Fruit fly (Drosophila melanogaster): ENCODE measurements around the gene CG46383.

dm6 chr3R:15965169-15965568 is 14.4 kb upstream of the CG46383 start, which contains the start of the genes CG32856 and Rbf2:
- no peak for TF ChIP-seq CG32532 (GFP tag; IDR thresholded peaks at IDR 0.05)
- no peak for TF ChIP-seq CG11247 (GFP tag; IDR thresholded peaks at IDR 0.05)
- TF ChIP-seq CG6765 (GFP tag; optimal IDR thresholded peaks at IDR 0.05) = peak; percentile 50
- peak; percentile 61 for TF ChIP-seq Atf3 (GFP tag; optimal IDR thresholded peaks at IDR 0.05)
- TF ChIP-seq trem (tag; optimal IDR thresholded peaks at IDR 0.05) = peak; percentile 38
- TF ChIP-seq CG17912 (GFP tag; optimal IDR thresholded peaks at IDR 0.05) = peak; percentile 15
- TF ChIP-seq Fer3 (tag; optimal IDR thresholded peaks at IDR 0.05) = peak; percentile 43
- TF ChIP-seq Dip2 (GFP tag; IDR thresholded peaks at IDR 0.05) = no peak
- TF ChIP-seq Awh (GFP tag; IDR thresholded peaks at IDR 0.05) = no peak
- TF ChIP-seq gfzf (GFP tag; optimal IDR thresholded peaks at IDR 0.05) = peak; percentile 28
- peak; percentile 91 for TF ChIP-seq Hsf (GFP tag; optimal IDR thresholded peaks at IDR 0.05)
- peak; percentile 97 for TF ChIP-seq Dref (GFP tag; IDR thresholded peaks at IDR 0.05)
- TF ChIP-seq Vsx1 (GFP tag; optimal IDR thresholded peaks at IDR 0.05) = no peak

All from whole organism, embryonic.